Worm (Caenorhabditis elegans) whole organism, early embryonic: Measurements from ENCODE around the gene pei-2.

Source experiments
- B0310.2 ChIP-seq: sonication (generic microtip); optimal IDR thresholded peaks from 2 replicates; lab custom pipeline; 2016; ENCODE audit warnings: mild to moderate bottlenecking, missing genetic modification characterization, missing compliant biosample characterization
- aly-1 ChIP-seq: sonication (generic microtip); optimal IDR thresholded peaks from 2 replicates; lab custom pipeline; 2016; ENCODE audit warnings: missing genetic modification characterization, missing compliant biosample characterization
- ama-1 ChIP-seq: fragments of 150-350 bp; optimal IDR thresholded peaks from 2 replicates; lab custom pipeline; 2014
- ceh-13 ChIP-seq: fragments of 200-800 bp; sonication (Bioruptor generic); optimal IDR thresholded peaks from 2 replicates; lab custom pipeline; 2018; ENCODE audit warnings: mild to moderate bottlenecking, missing genetic modification characterization, missing compliant biosample characterization
- ceh-36 ChIP-seq: sonication (generic microtip); optimal IDR thresholded peaks from 2 replicates; lab custom pipeline; 2016; ENCODE audit warnings: missing genetic modification characterization, inconsistent platforms, missing compliant biosample characterization
- ets-7 ChIP-seq: sonication (generic microtip); optimal IDR thresholded peaks from 2 replicates; lab custom pipeline; 2016; ENCODE audit warnings: missing genotype, missing genetic modification characterization, missing compliant biosample characterization
- hmbx-1 ChIP-seq: sonication (generic microtip); optimal IDR thresholded peaks from 2 replicates; lab custom pipeline; 2016; ENCODE audit warnings: mild to moderate bottlenecking, missing genetic modification characterization, missing compliant biosample characterization
- hmg-4 ChIP-seq: fragments of 200-800 bp; sonication (Bioruptor generic); optimal IDR thresholded peaks from 2 replicates; lab custom pipeline; 2018; ENCODE audit warnings: mild to moderate bottlenecking, missing genetic modification characterization, missing compliant biosample characterization
- hnd-1 ChIP-seq: sonication (generic microtip); optimal IDR thresholded peaks from 2 replicates; lab custom pipeline; 2016; ENCODE audit warnings: missing genetic modification characterization, missing compliant biosample characterization
- pes-1 ChIP-seq: fragments of 200-800 bp; sonication (Bioruptor generic); IDR thresholded peaks from 2 replicates; pipeline ENCODE4 v1.3.6; 2022; ENCODE audit warnings: missing genetic modification reagents, missing genetic modification characterization, missing compliant biosample characterization
- sea-1 ChIP-seq: fragments of 200-800 bp; sonication (Bioruptor generic); conservative IDR thresholded peaks from 2 replicates; pipeline ENCODE4 v1.3.6; 2022; ENCODE audit warnings: missing genetic modification characterization, missing compliant biosample characterization
- tbx-11 ChIP-seq: fragments of 200-800 bp; sonication (Bioruptor generic); IDR thresholded peaks from 2 replicates; pipeline ENCODE4 v1.3.6; 2022; ENCODE audit warnings: missing genetic modification characterization, missing compliant biosample characterization
- tbx-37 ChIP-seq: fragments of 200-800 bp; sonication (Bioruptor generic); conservative IDR thresholded peaks from 2 replicates; pipeline ENCODE4 v1.3.6; 2022; ENCODE audit warnings: missing genetic modification reagents, missing genetic modification characterization, missing compliant biosample characterization
- tra-4 ChIP-seq: sonication (generic microtip); optimal IDR thresholded peaks from 2 replicates; lab custom pipeline; 2017; ENCODE audit warnings: missing genetic modification characterization, missing compliant biosample characterization

- TF ChIP-seq ceh-13 (GFP tag; lab: Kevin White, UChicago) (no peak), ama-1 (lab: Kevin White, UChicago) (no peak), pes-1 (GFP tag; lab: Robert Waterston, UW) (no peak), B0310.2 (tag; lab: Kevin White, UChicago) (no peak), tra-4 (no peak), ets-7 (tag; lab: Kevin White, UChicago) (no peak), ceh-36 (tag; lab: Kevin White, UChicago) (no peak), aly-1 (tag; lab: Kevin White, UChicago) (no peak), sea-1 (GFP tag; lab: Robert Waterston, UW) (no peak), hmg-4 (GFP tag; lab: Kevin White, UChicago) (no peak), hmbx-1 (tag; lab: Kevin White, UChicago) (no peak), hnd-1 (tag; lab: Kevin White, UChicago) (no peak), tbx-11 (GFP tag; lab: Robert Waterston, UW) (no peak), tbx-37 (GFP tag; lab: Robert Waterston, UW) (no peak)
Observed at ce11 chrV:983120-983519, 40.1 kb downstream of the pei-2 start.
